Worm (Caenorhabditis elegans) whole organism, L4 larva: ENCODE data around the gene F35D2.3.

ENCODE experiments used
- F37D6.2 ChIP-seq: sonication (generic microtip); optimal IDR thresholded peaks from 2 replicates; lab custom pipeline; 2016; ENCODE audit warnings: mild to moderate bottlenecking, missing genetic modification characterization, missing compliant biosample characterization
- aha-1 ChIP-seq: fragments of 150-350 bp; peaks from one replicate; lab custom pipeline; 2014; ENCODE audit warnings: missing biosample characterization, missing genetic modification characterization
- ceh-82 ChIP-seq: sonication (generic microtip); optimal IDR thresholded peaks from 2 replicates; lab custom pipeline; 2017; ENCODE audit warnings: missing biosample characterization, missing genetic modification characterization
- ces-1 ChIP-seq: fragments of 150-350 bp; sonication (generic microtip); optimal IDR thresholded peaks from 4 replicates; lab custom pipeline; 2014; ENCODE audit warnings: missing biosample characterization, missing genetic modification reagents, missing genetic modification characterization
- dmd-6 ChIP-seq: fragments of 200-800 bp; sonication (Bioruptor generic); IDR thresholded peaks from 2 replicates; pipeline ENCODE4 v1.3.6; 2022; ENCODE audit warnings: missing genetic modification reagents, missing genetic modification characterization, missing compliant biosample characterization
- nhr-237 ChIP-seq: sonication (generic microtip); optimal IDR thresholded peaks from 2 replicates; lab custom pipeline; 2017; ENCODE audit warnings: missing biosample characterization, missing genetic modification characterization
- nhr-6 ChIP-seq: fragments of 150-350 bp; optimal IDR thresholded peaks from 2 replicates; lab custom pipeline; 2014; ENCODE audit warnings: missing biosample characterization, missing genetic modification characterization
- nhr-77 ChIP-seq: fragments of 150-350 bp; optimal IDR thresholded peaks from 2 replicates; lab custom pipeline; 2014; ENCODE audit warnings: missing biosample characterization, missing genetic modification characterization
- snpc-4 ChIP-seq: fragments of 150-350 bp; optimal IDR thresholded peaks from 2 replicates; lab custom pipeline; 2014; ENCODE audit warnings: missing biosample characterization, missing genetic modification characterization

DNA sequence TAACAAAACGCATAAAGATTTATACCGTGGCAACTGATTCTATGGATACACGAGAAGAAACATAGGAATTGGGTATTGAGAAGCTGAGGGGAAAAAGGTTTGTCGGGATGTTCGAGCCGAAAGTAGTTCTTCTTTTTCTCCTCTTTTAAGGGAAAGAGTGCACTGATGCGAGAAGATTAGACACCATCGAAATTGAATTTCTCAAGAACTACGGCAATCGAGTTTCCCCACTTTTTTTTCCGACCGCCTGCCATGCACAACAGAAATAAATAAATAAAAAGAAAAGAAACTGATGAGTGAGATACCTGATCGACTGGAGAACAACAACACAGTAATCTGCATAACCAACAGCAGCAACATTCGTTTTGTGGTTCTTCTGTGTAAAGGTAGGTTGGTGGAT, 23.9 kb downstream of the F35D2.3 start:
- TF ChIP-seq aha-1 (tag; lab: Kevin White, UChicago) (no peak), snpc-4 (tag; lab: Kevin White, UChicago) (no peak), dmd-6 (no peak), nhr-77 (tag; lab: Kevin White, UChicago) (no peak), nhr-237 (no peak), nhr-6 (no peak), ces-1 (GFP tag; lab: Kevin White, UChicago) (peak; percentile 67), ceh-82 (tag; lab: Kevin White, UChicago) (no peak), F37D6.2 (no peak)
